Fruit fly (Drosophila melanogaster) whole organism, pupa: Measurements from ENCODE around the gene Cyp308a1.

Experiments
- CG10348 ChIP-seq: fragments of 200-800 bp; sonication (Bioruptor generic); IDR thresholded peaks from 2 replicates; pipeline ENCODE4 v1.3.6; 2022; ENCODE audit warnings: missing biosample characterization, missing genetic modification characterization
- CG12605 ChIP-seq: fragments of 200-800 bp; sonication (Bioruptor generic); IDR thresholded peaks from 2 replicates; pipeline ENCODE4 v1.3.6; 2022; ENCODE audit warnings: missing biosample characterization, missing genetic modification characterization
- CG13204 ChIP-seq: fragments of 200-800 bp; sonication (Bioruptor generic); optimal IDR thresholded peaks from 2 replicates; lab custom pipeline; 2018; ENCODE audit warnings: missing biosample characterization, mild to moderate bottlenecking, missing genetic modification characterization, moderate library complexity
- CG14655 ChIP-seq: fragments of 200-800 bp; sonication (Bioruptor generic); optimal IDR thresholded peaks from 3 replicates; lab custom pipeline; 2017; ENCODE audit warnings: mild to moderate bottlenecking, missing biosample characterization, missing genetic modification reagents, missing genetic modification characterization
- CG17806 ChIP-seq: fragments of 200-800 bp; sonication (Bioruptor generic); optimal IDR thresholded peaks from 2 replicates; lab custom pipeline; 2018; ENCODE audit warnings: missing biosample characterization, mild to moderate bottlenecking, missing genetic modification characterization, moderate library complexity
- CG32121 ChIP-seq: fragments of 200-800 bp; sonication (Bioruptor generic); IDR thresholded peaks from 2 replicates; pipeline ENCODE4 v1.3.6; 2022; ENCODE audit warnings: missing biosample characterization, missing genetic modification characterization
- CG34367 ChIP-seq: fragments of 200-800 bp; sonication (Bioruptor generic); optimal IDR thresholded peaks from 2 replicates; lab custom pipeline; 2018; ENCODE audit warnings: missing biosample characterization, mild to moderate bottlenecking, missing genetic modification characterization
- CG8159 ChIP-seq: fragments of 200-800 bp; sonication (Bioruptor generic); optimal IDR thresholded peaks from 3 replicates; lab custom pipeline; 2018; ENCODE audit warnings: missing biosample characterization, mild to moderate bottlenecking, missing genetic modification characterization, moderate library complexity
- CG9948 ChIP-seq: fragments of 200-800 bp; sonication (Bioruptor generic); optimal IDR thresholded peaks from 2 replicates; lab custom pipeline; 2018; ENCODE audit warnings: missing biosample characterization, mild to moderate bottlenecking, missing genetic modification characterization, moderate library complexity
- EcR ChIP-seq: fragments of 200-800 bp; sonication (Bioruptor generic); optimal IDR thresholded peaks from 3 replicates; lab custom pipeline; 2019; ENCODE audit warnings: missing biosample characterization, missing genetic modification characterization, mild to moderate bottlenecking, moderate library complexity, missing genetic modification reagents
- Pif1B ChIP-seq: fragments of 200-800 bp; sonication (Bioruptor generic); optimal IDR thresholded peaks from 3 replicates; lab custom pipeline; 2016; ENCODE audit warnings: missing biosample characterization, missing genetic modification characterization
- Snoo ChIP-seq: fragments of 200-800 bp; sonication (Bioruptor generic); optimal IDR thresholded peaks from 3 replicates; lab custom pipeline; 2017; ENCODE audit warnings: missing biosample characterization, mild to moderate bottlenecking, missing genetic modification characterization, inconsistent platforms
- fd96Ca ChIP-seq: fragments of 200-800 bp; sonication (Bioruptor generic); IDR thresholded peaks from 3 replicates; pipeline ENCODE4 v1.3.6; 2022; ENCODE audit warnings: missing biosample characterization, missing genetic modification characterization
- rn ChIP-seq: fragments of 200-800 bp; sonication (Bioruptor generic); IDR thresholded peaks from 2 replicates; pipeline ENCODE4 v1.3.6; 2022; ENCODE audit warnings: missing biosample characterization, missing genetic modification characterization

dm6 chrX:18678876-18679275, 30.8 kb upstream of the Cyp308a1 start:
- TF ChIP-seq Snoo (tag; lab: Kevin White, UChicago) (no peak), CG8159 (tag; lab: Kevin White, UChicago) (no peak), CG10348 (GFP tag; lab: Robert Waterston, UW) (0 out of 2 replicates have a peak, but pooled peaks have one; percentile 31), CG9948 (tag; lab: Kevin White, UChicago) (peak; percentile 25), CG14655 (GFP tag; lab: Kevin White, UChicago) (peak; percentile 43), EcR (GFP tag; lab: Kevin White, UChicago) (no peak), CG13204 (GFP tag; lab: Kevin White, UChicago) (no peak), CG32121 (peak; percentile 53; the same call in 1 of the 2 replicates), CG17806 (tag; lab: Kevin White, UChicago) (no peak), Pif1B (GFP tag; lab: Kevin White, UChicago) (peak; percentile 14), CG12605 (GFP tag; lab: Robert Waterston, UW) (peak; percentile 41; the same call in 1 of the 2 replicates), rn (GFP tag; lab: Robert Waterston, UW) (no peak), CG34367 (tag; lab: Kevin White, UChicago) (no peak), fd96Ca (GFP tag; lab: Robert Waterston, UW) (peak; percentile 79)
